Worm (Caenorhabditis elegans): Measurements from ENCODE around the gene nlp-78.

The nlp-78 gene

ce11 chrII:9154339-9154738, 18.4 kb downstream of the nlp-78 start:
- TF ChIP-seq Y53F4B.3 (GFP tag; IDR thresholded peaks at IDR 0.05): no peak
- no peak for TF ChIP-seq ztf-26 (tag; optimal IDR thresholded peaks at IDR 0.05)
- TF ChIP-seq gei-17 (GFP tag; optimal IDR thresholded peaks at IDR 0.05): no peak
- no peak for TF ChIP-seq nhr-80 (tag; optimal IDR thresholded peaks at IDR 0.05)
- no peak for TF ChIP-seq hmg-20 (GFP tag; IDR thresholded peaks at IDR 0.05)
- TF ChIP-seq lin-54 (GFP tag; optimal IDR thresholded peaks at IDR 0.05): no peak
- TF ChIP-seq ceh-40 (GFP tag; IDR thresholded peaks at IDR 0.05): no peak
- TF ChIP-seq nhr-27 (tag; optimal IDR thresholded peaks at IDR 0.05): no peak
- TF ChIP-seq nfyb-1 (GFP tag; IDR thresholded peaks at IDR 0.05): no peak
- TF ChIP-seq hsf-1 (GFP tag; IDR thresholded peaks at IDR 0.05): no peak
- no peak for TF ChIP-seq unc-130 (GFP tag; optimal IDR thresholded peaks at IDR 0.05)
- TF ChIP-seq repo-1 (tag; optimal IDR thresholded peaks at IDR 0.05): no peak
- no peak for TF ChIP-seq F57A8.1 (GFP tag; optimal IDR thresholded peaks at IDR 0.05)
- no peak for TF ChIP-seq F49E8.2 (tag; optimal IDR thresholded peaks at IDR 0.05; ENCODE audit: insufficient read depth)
- TF ChIP-seq snpc-1.3 (tag; optimal IDR thresholded peaks at IDR 0.05; ENCODE audit: insufficient read depth): no peak
- no peak for TF ChIP-seq bed-2 (GFP tag; IDR thresholded peaks at IDR 0.05)
- no peak for TF ChIP-seq K12H6.12 (tag; optimal IDR thresholded peaks at IDR 0.05)

ce11 chrII:9156277-9156676, 20.3 kb downstream of the nlp-78 start:
- no peak for TF ChIP-seq attf-3 (GFP tag; conservative IDR thresholded peaks at IDR 0.05)
- peak; percentile 54 for TF ChIP-seq nhr-80 (tag; optimal IDR thresholded peaks at IDR 0.05)
- no peak for TF ChIP-seq him-1 (tag; optimal IDR thresholded peaks at IDR 0.05)
- peak in 1 of 2 experiments; percentile 8 for TF ChIP-seq let-607 (tag; optimal IDR thresholded peaks at IDR 0.05)
- no peak for TF ChIP-seq lin-26 (GFP tag; IDR thresholded peaks at IDR 0.05)
- TF ChIP-seq K12H6.12 (tag; optimal IDR thresholded peaks at IDR 0.05): no peak
- TF ChIP-seq cebp-2 (GFP tag; IDR thresholded peaks at IDR 0.05): no peak
- no peak for TF ChIP-seq hmg-20 (GFP tag; IDR thresholded peaks at IDR 0.05)

ce11 chrII:9157125-9157524, 21.1 kb downstream of the nlp-78 start:
- TF ChIP-seq lin-54 (GFP tag; optimal IDR thresholded peaks at IDR 0.05): no peak
- peak; percentile 75 for TF ChIP-seq nhr-80 (tag; optimal IDR thresholded peaks at IDR 0.05)

ce11 chrII:9158029-9158428, 22.1 kb downstream of the nlp-78 start, which contains the start of gene oac-54:
TSS of gene oac-54 (plus strand) at chrII:9158111.
- TF ChIP-seq nhr-80 (tag; optimal IDR thresholded peaks at IDR 0.05) (peak; percentile 2), Y95B8A.8 (GFP tag; IDR thresholded peaks at IDR 0.05) (no peak)

ce11 chrII:9160197-9160806, 24.3 kb downstream of the nlp-78 start:
- no peak for TF ChIP-seq hlh-12 (tag; optimal IDR thresholded peaks at IDR 0.05)
- TF ChIP-seq lin-40 (tag; optimal IDR thresholded peaks at IDR 0.05): peak; percentile 21
- TF ChIP-seq somi-1 (GFP tag; optimal IDR thresholded peaks at IDR 0.05): peak; percentile 3
- peak; percentile 0 for TF ChIP-seq ZK185.1 (tag; optimal IDR thresholded peaks at IDR 0.05; ENCODE audit: poor library complexity, severe bottlenecking)
- peak; percentile 65 for TF ChIP-seq nhr-80 (tag; optimal IDR thresholded peaks at IDR 0.05)

- TF ChIP-seq nfya-2 (GFP tag; IDR thresholded peaks at IDR 0.05) (no peak), lin-40 (tag; optimal IDR thresholded peaks at IDR 0.05) (peak; percentile 32)
These were observed 25.0 kb downstream of the nlp-78 start, which contains the start of gene rhy-1 for ce11 chrII:9161023-9161422. TSS of gene rhy-1 (plus strand) at chrII:9161379.
